Fruit fly (Drosophila melanogaster): ENCODE measurements around the gene Obp22a.

The Obp22a gene

dm6 chr2L:2032076-2032475, 40.1 kb upstream of the Obp22a start:
- TF ChIP-seq CG15336 (GFP tag; IDR thresholded peaks at IDR 0.05), result no peak
- peak; percentile 8 for TF ChIP-seq achi (GFP tag; optimal IDR thresholded peaks at IDR 0.05)
- TF ChIP-seq CG34406 (GFP tag; optimal IDR thresholded peaks at IDR 0.05), result no peak
- no peak for TF ChIP-seq CG10669 (GFP tag; optimal IDR thresholded peaks at IDR 0.05)
- peak; percentile 8 for TF ChIP-seq CG11902 (GFP tag; optimal IDR thresholded peaks at IDR 0.05)
- TF ChIP-seq CG6163 (GFP tag; IDR thresholded peaks at IDR 0.05), result no peak
- no peak for TF ChIP-seq spab (GFP tag; optimal IDR thresholded peaks at IDR 0.05)
- TF ChIP-seq esn (GFP tag; optimal IDR thresholded peaks at IDR 0.05), result no peak
- no peak for TF ChIP-seq CG32006 (GFP tag; optimal IDR thresholded peaks at IDR 0.05)
- TF ChIP-seq Lpt (GFP tag; optimal IDR thresholded peaks at IDR 0.05), result no peak
- no peak for TF ChIP-seq CG8119 (GFP tag; IDR thresholded peaks at IDR 0.05)
- no peak for TF ChIP-seq CG3919 (GFP tag; optimal IDR thresholded peaks at IDR 0.05)
- TF ChIP-seq Sox15 (GFP tag; optimal IDR thresholded peaks at IDR 0.05), result no peak
- no peak for TF ChIP-seq Ets96B (tag; optimal IDR thresholded peaks at IDR 0.05)
- no peak for TF ChIP-seq CG9139 (GFP tag; optimal IDR thresholded peaks at IDR 0.05)
- TF ChIP-seq topi (GFP tag; optimal IDR thresholded peaks at IDR 0.05), result peak; percentile 13
- TF ChIP-seq svp (GFP tag), result no peak
- no peak for TF ChIP-seq Met (GFP tag; optimal IDR thresholded peaks at IDR 0.05)
- TF ChIP-seq pdm3 (GFP tag; optimal IDR thresholded peaks at IDR 0.05), result peak; percentile 0
- peak; percentile 70 for TF ChIP-seq Eip78C (GFP tag)
- no peak for TF ChIP-seq CG3032 (tag; optimal IDR thresholded peaks at IDR 0.05)

- no peak for TF ChIP-seq CG6808 (GFP tag; optimal IDR thresholded peaks at IDR 0.05)
- peak; percentile 34 for TF ChIP-seq svp (GFP tag)
Measured at dm6 chr2L:2031522-2031921, 39.6 kb upstream of the Obp22a start.

DNA sequence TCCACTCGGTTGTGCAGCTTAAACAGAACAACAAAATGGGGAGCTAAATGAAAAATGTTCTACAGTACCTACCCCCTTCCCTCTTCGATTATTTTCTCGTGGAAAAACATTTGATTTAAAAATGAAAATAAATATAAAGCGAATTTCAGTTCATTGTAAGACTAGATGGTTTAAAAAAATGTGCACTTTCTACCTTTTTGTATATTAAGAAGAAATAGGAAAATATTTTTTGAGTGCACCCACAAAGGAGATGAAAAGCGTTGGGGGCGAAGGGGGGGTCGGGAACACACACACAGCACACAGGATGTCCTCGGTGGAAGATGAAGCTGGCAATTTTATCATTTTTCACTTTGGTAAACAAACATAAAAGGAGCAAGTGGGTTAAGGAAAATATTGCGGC, 30.9 kb upstream of the Obp22a start:
- TF ChIP-seq CG6792 (GFP tag; optimal IDR thresholded peaks at IDR 0.05) (no peak), CG11762 (GFP tag; optimal IDR thresholded peaks at IDR 0.05; ENCODE audit: insufficient read depth) (no peak), acj6 (GFP tag; optimal IDR thresholded peaks at IDR 0.05) (no peak), Hr39 (GFP tag; optimal IDR thresholded peaks at IDR 0.05) (no peak), CG8319 (GFP tag; optimal IDR thresholded peaks at IDR 0.05) (no peak), Eip93F (GFP tag; optimal IDR thresholded peaks at IDR 0.05) (no peak), CG16779 (tag; optimal IDR thresholded peaks at IDR 0.05) (no peak), svp (GFP tag) (peak; percentile 51), Blimp-1 (GFP tag; optimal IDR thresholded peaks at IDR 0.05) (no peak), CG6854 (GFP tag; optimal IDR thresholded peaks at IDR 0.05) (no peak), Sox14 (GFP tag; optimal IDR thresholded peaks at IDR 0.05) (no peak), CG8119 (GFP tag; IDR thresholded peaks at IDR 0.05) (no peak), Eip78C (GFP tag) (peak; percentile 60)

- TF ChIP-seq Hr39 (GFP tag; optimal IDR thresholded peaks at IDR 0.05) (no peak), fkh (GFP tag; optimal IDR thresholded peaks at IDR 0.05) (peak; percentile 14), Eip78C (GFP tag) (peak; percentile 51), CG8632 (GFP tag; optimal IDR thresholded peaks at IDR 0.05) (no peak)
Measured at dm6 chr2L:2015204-2015603, 23.2 kb upstream of the Obp22a start.

DNA sequence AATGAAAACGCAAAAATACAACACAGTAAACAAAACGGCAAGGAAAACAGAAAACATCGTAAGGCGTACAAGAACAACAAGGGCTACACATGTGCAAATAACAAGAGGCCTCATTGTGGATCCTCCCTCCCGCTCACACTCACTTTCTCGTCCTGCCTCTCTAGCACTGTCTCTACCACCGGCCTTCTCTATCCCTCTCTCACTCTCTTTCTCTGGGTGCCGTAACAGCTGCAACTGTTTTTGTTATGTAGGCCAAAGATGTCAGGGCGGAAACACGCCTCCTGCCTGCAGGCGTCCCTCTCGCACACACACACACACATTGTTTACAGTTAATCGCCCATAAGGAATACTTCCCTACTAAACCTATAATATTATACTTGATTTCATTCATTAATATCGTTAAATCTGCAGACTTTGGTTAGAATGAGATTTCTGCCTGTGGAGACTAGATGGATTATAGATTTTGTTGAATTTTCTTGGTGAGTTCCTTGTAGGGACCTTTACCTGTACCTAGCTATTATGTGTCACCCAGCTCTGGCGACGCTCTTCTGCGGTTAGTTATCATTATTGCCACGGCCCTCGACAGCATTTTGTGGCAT, 22.0 kb upstream of the Obp22a start:
- TF ChIP-seq CG10669 (GFP tag; optimal IDR thresholded peaks at IDR 0.05) (no peak), CG10631 (GFP tag; optimal IDR thresholded peaks at IDR 0.05) (peak; percentile 3), vri (GFP tag; optimal IDR thresholded peaks at IDR 0.05) (no peak), CG8632 (GFP tag; optimal IDR thresholded peaks at IDR 0.05) (no peak), CG1621 (tag; optimal IDR thresholded peaks at IDR 0.05) (no peak), Eip78C (GFP tag) (peak; percentile 76), CG4318 (GFP tag; optimal IDR thresholded peaks at IDR 0.05) (no peak), Sox102F (GFP tag; optimal IDR thresholded peaks at IDR 0.05) (no peak), CG3032 (tag; optimal IDR thresholded peaks at IDR 0.05) (no peak), net (GFP tag; optimal IDR thresholded peaks at IDR 0.05) (no peak), Hr4 (GFP tag; optimal IDR thresholded peaks at IDR 0.05) (peak; percentile 22), fd85E (GFP tag; optimal IDR thresholded peaks at IDR 0.05) (no peak), CG8319 (GFP tag; optimal IDR thresholded peaks at IDR 0.05) (no peak), CG11294 (GFP tag; IDR thresholded peaks at IDR 0.05) (0 out of 2 replicates have a peak, but pooled peaks have one; percentile 7), CG3919 (GFP tag; optimal IDR thresholded peaks at IDR 0.05) (no peak), CG6276 (GFP tag; optimal IDR thresholded peaks at IDR 0.05) (no peak), fkh (GFP tag; optimal IDR thresholded peaks at IDR 0.05) (peak; percentile 23), Ets21C (GFP tag; optimal IDR thresholded peaks at IDR 0.05) (no peak), CG11902 (GFP tag; optimal IDR thresholded peaks at IDR 0.05) (no peak)
